Worm (Caenorhabditis elegans) whole organism, late embryonic: ENCODE data around the gene B0252.11.

Source experiments
- C08G9.2 ChIP-seq: sonication (generic microtip); optimal IDR thresholded peaks from 2 replicates; lab custom pipeline; 2016; ENCODE audit warnings: mild to moderate bottlenecking, missing genetic modification characterization, moderate library complexity, missing compliant biosample characterization
- C38D4.7 ChIP-seq: fragments of 200-800 bp; sonication (Bioruptor generic); optimal IDR thresholded peaks from 2 replicates; lab custom pipeline; 2018; ENCODE audit warnings: mild to moderate bottlenecking, missing genetic modification characterization, moderate library complexity, missing compliant biosample characterization
- F13H6.1 ChIP-seq: sonication (generic microtip); optimal IDR thresholded peaks from 2 replicates; lab custom pipeline; 2016; ENCODE audit warnings: missing genetic modification characterization, missing compliant biosample characterization
- K02D7.2 ChIP-seq: sonication (generic microtip); optimal IDR thresholded peaks from 2 replicates; lab custom pipeline; 2017; ENCODE audit warnings: mild to moderate bottlenecking, missing genetic modification characterization, missing compliant biosample characterization
- K09A11.1 ChIP-seq: sonication (generic microtip); optimal IDR thresholded peaks from 2 replicates; lab custom pipeline; 2017; ENCODE audit warnings: antibody characterized with exemption, mild to moderate bottlenecking, missing genetic modification characterization, missing compliant biosample characterization; ENCODE audit not compliant: insufficient read depth
- Y22D7AL.16 ChIP-seq: sonication (generic microtip); optimal IDR thresholded peaks from 2 replicates; lab custom pipeline; 2016; ENCODE audit warnings: missing genetic modification characterization, missing compliant biosample characterization
- ahr-1 ChIP-seq: sonication (generic microtip); optimal IDR thresholded peaks from 2 replicates; lab custom pipeline; 2016; ENCODE audit warnings: missing genetic modification characterization, missing compliant biosample characterization
- ama-1 ChIP-seq: fragments of 150-350 bp; optimal IDR thresholded peaks from 2 replicates; lab custom pipeline; 2014
- ceh-18 ChIP-seq: sonication (generic microtip); optimal IDR thresholded peaks from 2 replicates; lab custom pipeline; 2016; ENCODE audit warnings: missing genetic modification characterization, missing compliant biosample characterization
- ceh-19 ChIP-seq: fragments of 200-800 bp; sonication (Bioruptor generic); optimal IDR thresholded peaks from 2 replicates; lab custom pipeline; 2018; ENCODE audit warnings: mild to moderate bottlenecking, missing genetic modification characterization, missing compliant biosample characterization
- ceh-22 ChIP-seq: sonication (generic microtip); optimal IDR thresholded peaks from 2 replicates; lab custom pipeline; 2017; ENCODE audit warnings: missing biosample characterization, missing genetic modification characterization
- ceh-31 ChIP-seq: sonication (generic microtip); optimal IDR thresholded peaks from 2 replicates; lab custom pipeline; 2016; ENCODE audit warnings: missing genetic modification characterization, missing compliant biosample characterization
- ceh-34 ChIP-seq: sonication (generic microtip); optimal IDR thresholded peaks from 2 replicates; lab custom pipeline; 2016; ENCODE audit warnings: mild to moderate bottlenecking, missing genetic modification characterization, missing compliant biosample characterization
- ceh-45 ChIP-seq: fragments of 200-800 bp; sonication (Bioruptor generic); IDR thresholded peaks from 2 replicates; pipeline ENCODE4 v1.3.6; 2022; ENCODE audit warnings: missing genetic modification reagents, missing genetic modification characterization, missing compliant biosample characterization
- ceh-48 ChIP-seq: sonication (generic microtip); optimal IDR thresholded peaks from 2 replicates; lab custom pipeline; 2016; ENCODE audit warnings: missing genetic modification characterization, inconsistent platforms, missing compliant biosample characterization
- ceh-6 ChIP-seq: fragments of 200-800 bp; sonication (Bioruptor generic); optimal IDR thresholded peaks from 2 replicates; lab custom pipeline; 2018; ENCODE audit warnings: mild to moderate bottlenecking, missing genetic modification characterization, missing compliant biosample characterization
- che-1 ChIP-seq: sonication (generic microtip); optimal IDR thresholded peaks from 2 replicates; lab custom pipeline; 2016; ENCODE audit warnings: mild to moderate bottlenecking, missing genetic modification characterization, missing compliant biosample characterization
- dmd-4 ChIP-seq: sonication (generic microtip); optimal IDR thresholded peaks from 2 replicates; lab custom pipeline; 2016; ENCODE audit warnings: borderline replicate concordance, missing genetic modification characterization, missing compliant biosample characterization
- elt-2 ChIP-seq: sonication (generic microtip); optimal IDR thresholded peaks from 2 replicates; lab custom pipeline; 2016; ENCODE audit warnings: missing genetic modification reagents, missing genetic modification characterization, missing compliant biosample characterization
- ets-4 ChIP-seq: sonication (generic microtip); optimal IDR thresholded peaks from 2 replicates; lab custom pipeline; 2016; ENCODE audit warnings: missing genetic modification characterization, missing compliant biosample characterization
- eyg-1 ChIP-seq: sonication (generic microtip); optimal IDR thresholded peaks from 2 replicates; lab custom pipeline; 2016; ENCODE audit warnings: missing genotype, missing genetic modification characterization, missing compliant biosample characterization
- fax-1 ChIP-seq: sonication (generic microtip); optimal IDR thresholded peaks from 2 replicates; lab custom pipeline; 2016; ENCODE audit warnings: missing genotype, missing genetic modification characterization, missing compliant biosample characterization
- fkh-6 ChIP-seq: sonication (generic microtip); optimal IDR thresholded peaks from 2 replicates; lab custom pipeline; 2016; ENCODE audit warnings: missing genetic modification characterization, missing compliant biosample characterization
- gmeb-2 ChIP-seq: sonication (generic microtip); optimal IDR thresholded peaks from 2 replicates; lab custom pipeline; 2016; ENCODE audit warnings: missing genetic modification characterization, inconsistent platforms, missing compliant biosample characterization
- hlh-13 ChIP-seq: fragments of 200-800 bp; sonication (Bioruptor generic); optimal IDR thresholded peaks from 2 replicates; lab custom pipeline; 2018; ENCODE audit warnings: mild to moderate bottlenecking, missing genetic modification characterization, missing compliant biosample characterization
- hlh-15 ChIP-seq: sonication (generic microtip); optimal IDR thresholded peaks from 2 replicates; lab custom pipeline; 2016; ENCODE audit warnings: missing genetic modification characterization, missing compliant biosample characterization
- hlh-30 ChIP-seq: sonication (generic microtip); optimal IDR thresholded peaks from 2 replicates; lab custom pipeline; 2017; ENCODE audit warnings: antibody characterized with exemption, missing genetic modification characterization, missing compliant biosample characterization; ENCODE audit not compliant: insufficient read depth
- madf-2 ChIP-seq: sonication (generic microtip); optimal IDR thresholded peaks from 2 replicates; lab custom pipeline; 2017; ENCODE audit warnings: missing genetic modification characterization, missing compliant biosample characterization
- mec-3 ChIP-seq: sonication (generic microtip); optimal IDR thresholded peaks from 2 replicates; lab custom pipeline; 2016; ENCODE audit warnings: borderline replicate concordance, missing genetic modification characterization, missing compliant biosample characterization
- nfya-1 ChIP-seq: sonication (generic microtip); optimal IDR thresholded peaks from 2 replicates; lab custom pipeline; 2017; ENCODE audit warnings: missing genetic modification characterization, mild to moderate bottlenecking, missing compliant biosample characterization, antibody characterized with exemption, moderate library complexity
- nhr-11 ChIP-seq: fragments of 150-350 bp; optimal IDR thresholded peaks from 2 replicates; lab custom pipeline; 2014; ENCODE audit warnings: missing biosample characterization, missing genetic modification characterization
- nhr-232 ChIP-seq: sonication (generic microtip); optimal IDR thresholded peaks from 2 replicates; lab custom pipeline; 2016; ENCODE audit warnings: missing genetic modification characterization, missing compliant biosample characterization
- npax-4 ChIP-seq: sonication (generic microtip); optimal IDR thresholded peaks from 2 replicates; lab custom pipeline; 2016; ENCODE audit warnings: missing genetic modification characterization, missing compliant biosample characterization
- pat-9 ChIP-seq: fragments of 200-800 bp; sonication (Bioruptor generic); optimal IDR thresholded peaks from 2 replicates; lab custom pipeline; 2018; ENCODE audit warnings: mild to moderate bottlenecking, missing genetic modification characterization, moderate library complexity, missing compliant biosample characterization
- pha-4 ChIP-seq: fragments of 150-350 bp; optimal IDR thresholded peaks from 2 replicates; lab custom pipeline; 2018; ENCODE audit warnings: missing biosample characterization, missing genetic modification reagents, missing genetic modification characterization
- rnt-1 ChIP-seq: sonication (generic microtip); optimal IDR thresholded peaks from 2 replicates; lab custom pipeline; 2016; ENCODE audit warnings: missing genetic modification characterization, missing compliant biosample characterization
- sdc-2 ChIP-seq: sonication (generic microtip); optimal IDR thresholded peaks from 2 replicates; lab custom pipeline; 2016; ENCODE audit warnings: missing genotype, missing genetic modification characterization, missing compliant biosample characterization
- sox-4 ChIP-seq: sonication (generic microtip); optimal IDR thresholded peaks from 2 replicates; lab custom pipeline; 2017; ENCODE audit warnings: mild to moderate bottlenecking, missing genetic modification characterization, inconsistent platforms, missing compliant biosample characterization
- syd-9 ChIP-seq: sonication (generic microtip); optimal IDR thresholded peaks from 2 replicates; lab custom pipeline; 2016; ENCODE audit warnings: mild to moderate bottlenecking, missing genetic modification characterization, moderate library complexity, missing compliant biosample characterization
- tbx-2 ChIP-seq: sonication (generic microtip); optimal IDR thresholded peaks from 2 replicates; lab custom pipeline; 2016; ENCODE audit warnings: missing genetic modification characterization, missing compliant biosample characterization
- tbx-7 ChIP-seq: sonication (generic microtip); optimal IDR thresholded peaks from 2 replicates; lab custom pipeline; 2016; ENCODE audit warnings: missing genotype, missing genetic modification characterization, missing compliant biosample characterization
- ttx-3 ChIP-seq: sonication (generic microtip); optimal IDR thresholded peaks from 2 replicates; lab custom pipeline; 2016; ENCODE audit warnings: missing genetic modification reagents, missing genetic modification characterization, missing compliant biosample characterization
- unc-3 ChIP-seq, 2 experiments: fragments of 200-800 bp in 1 of 2; sonication (Bioruptor generic) in 1 of 2; sonication (generic microtip) in 1 of 2; conservative IDR thresholded peaks in 1 of 2; optimal IDR thresholded peaks in 1 of 2; 2 replicates each; pipeline versions ENCODE4 v1.3.6 to Lab custom; 2016 to 2022; ENCODE audit warnings: missing compliant biosample characterization in 2 of 2, missing genetic modification characterization in 2 of 2, missing genetic modification reagents in 1 of 2
- unc-86 ChIP-seq: sonication (generic microtip); optimal IDR thresholded peaks from 2 replicates; lab custom pipeline; 2016; ENCODE audit warnings: missing genetic modification characterization, missing compliant biosample characterization
- zip-5 ChIP-seq: sonication (generic microtip); optimal IDR thresholded peaks from 2 replicates; lab custom pipeline; 2016; ENCODE audit warnings: missing genetic modification characterization, missing compliant biosample characterization
- ztf-16 ChIP-seq: sonication (generic microtip); optimal IDR thresholded peaks from 2 replicates; lab custom pipeline; 2017; ENCODE audit warnings: missing genetic modification characterization, missing compliant biosample characterization

B0252.11 gene

ce11 chrII:6913309-6913708 lies 4.3 kb downstream of the B0252.11 start, which contains the start of gene cyn-10 (continued):
- TF ChIP-seq zip-5 (tag; lab: Kevin White, UChicago) (peak; percentile 84), ama-1 (lab: Kevin White, UChicago) (no peak), nhr-232 (tag; lab: Kevin White, UChicago) (no peak), sox-4 (tag; lab: Kevin White, UChicago) (no peak), tbx-2 (tag; lab: Kevin White, UChicago) (peak; percentile 89), C08G9.2 (tag; lab: Kevin White, UChicago) (peak; percentile 96), ceh-45 (GFP tag; lab: Robert Waterston, UW) (no peak), che-1 (tag; lab: Kevin White, UChicago) (no peak), ets-4 (tag; lab: Kevin White, UChicago) (peak; percentile 89), mec-3 (tag; lab: Kevin White, UChicago) (peak; percentile 67), fax-1 (tag; lab: Kevin White, UChicago) (peak; percentile 69), npax-4 (tag; lab: Kevin White, UChicago) (peak; percentile 5), rnt-1 (tag; lab: Kevin White, UChicago) (peak; percentile 80), hlh-30 (tag; lab: Kevin White, UChicago) (no peak), ahr-1 (peak; percentile 40), dmd-4 (tag; lab: Kevin White, UChicago) (no peak), fkh-6 (peak; percentile 55), ztf-16 (tag; lab: Kevin White, UChicago) (peak; percentile 39), ceh-19 (GFP tag; lab: Kevin White, UChicago) (peak; percentile 5), gmeb-2 (tag; lab: Kevin White, UChicago) (peak; percentile 50), hlh-13 (GFP tag; lab: Kevin White, UChicago) (peak; percentile 44), ceh-34 (tag; lab: Kevin White, UChicago) (peak; percentile 47), ceh-22 (tag; lab: Kevin White, UChicago) (no peak), nfya-1 (tag; lab: Kevin White, UChicago) (no peak), pat-9 (tag; lab: Kevin White, UChicago) (no peak), nhr-11 (tag; lab: Kevin White, UChicago) (no peak), C38D4.7 (GFP tag; lab: Kevin White, UChicago) (no peak), eyg-1 (tag; lab: Kevin White, UChicago) (peak; percentile 65), pha-4 (tag; lab: Kevin White, UChicago) (no peak), madf-2 (tag; lab: Kevin White, UChicago) (peak; percentile 43), K09A11.1 (tag; lab: Kevin White, UChicago) (no peak), unc-86 (tag; lab: Kevin White, UChicago) (peak; percentile 42), ceh-48 (tag; lab: Kevin White, UChicago) (no peak), hlh-15 (tag; lab: Kevin White, UChicago) (no peak), sdc-2 (tag; lab: Kevin White, UChicago) (no peak)

- no peak for TF ChIP-seq syd-9 (tag; lab: Kevin White, UChicago)
- TF ChIP-seq C08G9.2 (tag; lab: Kevin White, UChicago): no peak
- TF ChIP-seq Y22D7AL.16 (tag; lab: Kevin White, UChicago): no peak
- peak; percentile 62 for TF ChIP-seq elt-2 (tag; lab: Kevin White, UChicago)
These were observed 8.0 kb downstream of the B0252.11 start, which contains the start of gene asm-1 for ce11 chrII:6909568-6910122. TSS of gene asm-1 (plus strand) at chrII:6910072.

- TF ChIP-seq tbx-2 (tag; lab: Kevin White, UChicago) (no peak), F13H6.1 (no peak), K02D7.2 (tag; lab: Kevin White, UChicago) (no peak), tbx-7 (no peak), fkh-6 (no peak), unc-3 (GFP tag; conservative IDR thresholded peaks at IDR 0.05; lab: Robert Waterston, UW) (no peak), unc-3 (tag; optimal IDR thresholded peaks at IDR 0.05; lab: Kevin White, UChicago) (no peak), ceh-6 (GFP tag; lab: Kevin White, UChicago) (no peak), ceh-18 (tag; lab: Kevin White, UChicago) (no peak), sdc-2 (tag; lab: Kevin White, UChicago) (no peak), dmd-4 (tag; lab: Kevin White, UChicago) (no peak), Y22D7AL.16 (tag; lab: Kevin White, UChicago) (no peak), ceh-31 (tag; lab: Kevin White, UChicago) (no peak), madf-2 (tag; lab: Kevin White, UChicago) (no peak), ttx-3 (tag; lab: Kevin White, UChicago) (no peak), hlh-15 (tag; lab: Kevin White, UChicago) (no peak), mec-3 (tag; lab: Kevin White, UChicago) (no peak)
These were observed 8.9 kb downstream of the B0252.11 start for ce11 chrII:6908689-6909088.
